Fruit fly (Drosophila melanogaster): ENCODE data around the gene Ir100a.

The Ir100a gene

dm6 chr3R:31777482-31778165 lies 23.1 kb upstream of the Ir100a start:
- TF ChIP-seq CG14655 (GFP tag; optimal IDR thresholded peaks at IDR 0.05) (no peak), CG9948 (tag; optimal IDR thresholded peaks at IDR 0.05) (no peak), Pif1B (GFP tag; optimal IDR thresholded peaks at IDR 0.05) (no peak), CG8159 (tag; optimal IDR thresholded peaks at IDR 0.05) (no peak), CG8301 (tag; optimal IDR thresholded peaks at IDR 0.05) (no peak), CG12605 (GFP tag; IDR thresholded peaks at IDR 0.05) (no peak), EcR (GFP tag; optimal IDR thresholded peaks at IDR 0.05) (no peak), CG4496 (GFP tag; IDR thresholded peaks at IDR 0.05) (no peak), CG10348 (GFP tag; IDR thresholded peaks at IDR 0.05) (no peak), gl (tag; optimal IDR thresholded peaks at IDR 0.05) (no peak), Pif1A (GFP tag; optimal IDR thresholded peaks at IDR 0.05) (no peak), CG32121 (GFP tag; IDR thresholded peaks at IDR 0.05) (no peak), CG13204 (GFP tag; optimal IDR thresholded peaks at IDR 0.05) (no peak), fd96Ca (GFP tag; IDR thresholded peaks at IDR 0.05) (no peak), Ets98B (GFP tag; IDR thresholded peaks at IDR 0.05) (no peak)

dm6 chr3R:31793664-31794417 lies 6.9 kb upstream of the Ir100a start, which contains the start of the genes Mccc1 and Acf:
Gene Mccc1, minus strand, starts transcription at chr3R:31793907.
Gene Acf, plus strand, starts transcription at chr3R:31793981.
- TF ChIP-seq CG4496 (GFP tag; IDR thresholded peaks at IDR 0.05) = peak; percentile 57; the same call in 2 of the 3 replicates
- no peak for TF ChIP-seq Pif1A (GFP tag; optimal IDR thresholded peaks at IDR 0.05)
- no peak for TF ChIP-seq CG15710 (tag; optimal IDR thresholded peaks at IDR 0.05)
- no peak for TF ChIP-seq CG13204 (GFP tag; optimal IDR thresholded peaks at IDR 0.05)
- no peak for TF ChIP-seq CG8159 (tag; optimal IDR thresholded peaks at IDR 0.05)

dm6 chr3R:31794457-31794856 lies 6.3 kb upstream of the Ir100a start:
- TF ChIP-seq Pif1B (GFP tag; optimal IDR thresholded peaks at IDR 0.05) (no peak), CG10348 (GFP tag; IDR thresholded peaks at IDR 0.05) (no peak), fd96Ca (GFP tag; IDR thresholded peaks at IDR 0.05) (no peak), CG34367 (tag; optimal IDR thresholded peaks at IDR 0.05) (no peak), CG12605 (GFP tag; IDR thresholded peaks at IDR 0.05) (peak; percentile 18; the same call in 1 of the 2 replicates), CG32121 (GFP tag; IDR thresholded peaks at IDR 0.05) (no peak; the same call in 1 of the 2 replicates), CG8301 (tag; optimal IDR thresholded peaks at IDR 0.05) (no peak), CG15710 (tag; optimal IDR thresholded peaks at IDR 0.05) (no peak), CG8159 (tag; optimal IDR thresholded peaks at IDR 0.05) (no peak), CG4496 (GFP tag; IDR thresholded peaks at IDR 0.05) (0 out of 3 replicates have a peak, but pooled peaks have one; percentile 27), Ets98B (GFP tag; IDR thresholded peaks at IDR 0.05) (no peak)

DNA sequence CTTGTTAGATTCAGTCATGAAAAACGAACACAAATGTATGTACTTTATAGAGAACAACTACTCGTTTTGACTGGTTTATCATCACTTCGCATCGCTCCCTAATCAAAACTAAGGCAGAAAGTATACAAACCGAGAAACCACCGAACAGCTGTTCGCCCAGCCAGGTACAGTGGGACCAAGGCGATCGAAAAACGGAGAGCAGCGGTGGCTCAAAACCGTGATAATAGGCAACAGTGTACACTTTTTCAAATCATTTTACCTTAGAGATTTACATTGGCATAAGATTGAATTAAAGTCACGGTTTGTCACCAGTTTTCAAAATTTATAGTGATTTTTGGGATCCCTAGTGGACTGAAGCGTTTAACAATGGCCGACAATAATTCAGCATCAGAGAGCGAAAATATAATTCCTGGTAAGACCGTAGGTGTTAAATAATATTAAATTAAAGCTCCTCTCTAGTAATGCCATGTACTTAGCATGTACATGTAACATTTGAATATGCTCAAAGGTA lies 4.5 kb downstream of the Ir100a start, which contains the start of the genes CG42233 and CG1971:
Gene CG42233 (minus strand): TSS at position 51 of the 511 bp plus-strand sequence.
Gene CG1971 (plus strand): TSS at position 241 of the 511 bp plus-strand sequence.
- TF ChIP-seq CG4496 (GFP tag; IDR thresholded peaks at IDR 0.05) (peak; percentile 66; the same call in 2 of the 3 replicates), CG10348 (GFP tag; IDR thresholded peaks at IDR 0.05) (no peak), fd96Ca (GFP tag; IDR thresholded peaks at IDR 0.05) (peak; percentile 70; the same call in 2 of the 3 replicates), CG32121 (GFP tag; IDR thresholded peaks at IDR 0.05) (peak; percentile 17; the same call in 1 of the 2 replicates), CG17806 (tag; optimal IDR thresholded peaks at IDR 0.05) (no peak), CG14655 (GFP tag; optimal IDR thresholded peaks at IDR 0.05) (no peak), gl (tag; optimal IDR thresholded peaks at IDR 0.05) (peak; percentile 26), Ets98B (GFP tag; IDR thresholded peaks at IDR 0.05) (peak; percentile 62; the same call in 1 of the 2 replicates), Pif1A (GFP tag; optimal IDR thresholded peaks at IDR 0.05) (no peak), CG34367 (tag; optimal IDR thresholded peaks at IDR 0.05) (no peak), rn (GFP tag; IDR thresholded peaks at IDR 0.05) (peak; percentile 23; the same call in 1 of the 2 replicates), CG9948 (tag; optimal IDR thresholded peaks at IDR 0.05) (no peak)

- TF ChIP-seq CG14655 (GFP tag; optimal IDR thresholded peaks at IDR 0.05) (no peak), CG12605 (GFP tag; IDR thresholded peaks at IDR 0.05) (no peak), Pif1A (GFP tag; optimal IDR thresholded peaks at IDR 0.05) (no peak), CG34367 (tag; optimal IDR thresholded peaks at IDR 0.05) (no peak), EcR (GFP tag; optimal IDR thresholded peaks at IDR 0.05) (no peak), CG4496 (GFP tag; IDR thresholded peaks at IDR 0.05) (no peak), CG13204 (GFP tag; optimal IDR thresholded peaks at IDR 0.05) (no peak), CG9948 (tag; optimal IDR thresholded peaks at IDR 0.05) (no peak)
These were observed 7.8 kb downstream of the Ir100a start for dm6 chr3R:31808571-31808970.

- TF ChIP-seq CG9948 (tag; optimal IDR thresholded peaks at IDR 0.05) = no peak
- TF ChIP-seq CG12605 (GFP tag; IDR thresholded peaks at IDR 0.05) = no peak
- no peak for TF ChIP-seq CG13204 (GFP tag; optimal IDR thresholded peaks at IDR 0.05)
- TF ChIP-seq Pif1B (GFP tag; optimal IDR thresholded peaks at IDR 0.05) = no peak
- TF ChIP-seq CG8159 (tag; optimal IDR thresholded peaks at IDR 0.05) = no peak
These were observed 8.9 kb downstream of the Ir100a start for dm6 chr3R:31809622-31810021.

Data from whole organism, pupa.